Fruit fly (Drosophila melanogaster): Measurements from ENCODE around the gene Ag5r2.

The Ag5r2 gene

dm6 chrX:14765737-14766253 is 18.1 kb downstream of the Ag5r2 start, which contains the start of gene CG15890 (continued):
- peak; percentile 32; the same call in 1 of the 2 replicates for TF ChIP-seq CG14441 (GFP tag; IDR thresholded peaks at IDR 0.05)
- TF ChIP-seq fd64A (GFP tag; optimal IDR thresholded peaks at IDR 0.05), result no peak
- TF ChIP-seq bsh (GFP tag; optimal IDR thresholded peaks at IDR 0.05), result peak in 1 of 2 experiments; percentile 63
- no peak for TF ChIP-seq kay (GFP tag; optimal IDR thresholded peaks at IDR 0.05)
- peak; percentile 24 for TF ChIP-seq ems (GFP tag; optimal IDR thresholded peaks at IDR 0.05)
- peak; percentile 39 for TF ChIP-seq Nf-YC (tag; optimal IDR thresholded peaks at IDR 0.05)
- TF ChIP-seq corto (GFP tag; optimal IDR thresholded peaks at IDR 0.05), result no peak
- TF ChIP-seq CG8281 (tag; optimal IDR thresholded peaks at IDR 0.05), result no peak
- peak; percentile 69 for TF ChIP-seq Meics (GFP tag; optimal IDR thresholded peaks at IDR 0.05)
- no peak for TF ChIP-seq Ravus (GFP tag; IDR thresholded peaks at IDR 0.05)
- peak; percentile 70 for TF ChIP-seq CG18619 (GFP tag; optimal IDR thresholded peaks at IDR 0.05)
- TF ChIP-seq inv (GFP tag; IDR thresholded peaks at IDR 0.05; ENCODE audit: partially characterized antibody), result no peak
- no peak for TF ChIP-seq CG3726 (GFP tag; IDR thresholded peaks at IDR 0.05)
- peak; percentile 68 for TF ChIP-seq bcd (GFP tag; optimal IDR thresholded peaks at IDR 0.05)
- TF ChIP-seq phol (tag; optimal IDR thresholded peaks at IDR 0.05), result peak; percentile 77
- TF ChIP-seq odd (GFP tag; optimal IDR thresholded peaks at IDR 0.05), result peak; percentile 56
- peak; percentile 72 for TF ChIP-seq lab (GFP tag; optimal IDR thresholded peaks at IDR 0.05)
- no peak for TF ChIP-seq Gug (GFP tag; IDR thresholded peaks at IDR 0.05)
- no peak for TF ChIP-seq CG10959 (GFP tag; IDR thresholded peaks at IDR 0.05)
- no peak for TF ChIP-seq CG13123 (GFP tag; optimal IDR thresholded peaks at IDR 0.05)
- TF ChIP-seq CG8359 (GFP tag; optimal IDR thresholded peaks at IDR 0.05; ENCODE audit: borderline replicate concordance), result peak; percentile 9
- no peak for TF ChIP-seq CG17802 (tag; optimal IDR thresholded peaks at IDR 0.05)
- TF ChIP-seq Dek (tag; optimal IDR thresholded peaks at IDR 0.05), result no peak
- TF ChIP-seq da (GFP tag; optimal IDR thresholded peaks at IDR 0.05), result no peak
- TF ChIP-seq CG9727 (GFP tag; optimal IDR thresholded peaks at IDR 0.05), result peak; percentile 63
- no peak for TF ChIP-seq CG17328 (GFP tag; IDR thresholded peaks at IDR 0.05)
- TF ChIP-seq lilli (GFP tag; optimal IDR thresholded peaks at IDR 0.05), result peak; percentile 19
- no peak for TF ChIP-seq Rfx (GFP tag; IDR thresholded peaks at IDR 0.05)
- peak; percentile 38 for TF ChIP-seq trem (tag; optimal IDR thresholded peaks at IDR 0.05)
- no peak for TF ChIP-seq Dip2 (GFP tag; IDR thresholded peaks at IDR 0.05)
- TF ChIP-seq Max (GFP tag; optimal IDR thresholded peaks at IDR 0.05), result no peak
- TF ChIP-seq Doc3 (GFP tag; IDR thresholded peaks at IDR 0.05; ENCODE audit: partially characterized antibody), result no peak
- peak; percentile 44 for TF ChIP-seq jing (GFP tag; optimal IDR thresholded peaks at IDR 0.05)
- TF ChIP-seq Sry-β (GFP tag; optimal IDR thresholded peaks at IDR 0.05), result no peak
- TF ChIP-seq HmgZ (tag; optimal IDR thresholded peaks at IDR 0.05), result no peak
- TF ChIP-seq Hr39 (optimal IDR thresholded peaks at IDR 0.05), result no peak
- TF ChIP-seq gem (tag; optimal IDR thresholded peaks at IDR 0.05), result peak; percentile 86
- TF ChIP-seq nmo (GFP tag; optimal IDR thresholded peaks at IDR 0.05), result peak; percentile 72
- TF ChIP-seq CG11695 (GFP tag; IDR thresholded peaks at IDR 0.05), result peak; percentile 58; the same call in 1 of the 3 replicates
- peak; percentile 32 for TF ChIP-seq CG4707 (GFP tag; optimal IDR thresholded peaks at IDR 0.05)
- TF ChIP-seq CG15269 (tag; optimal IDR thresholded peaks at IDR 0.05), result peak; percentile 73
- TF ChIP-seq ac (GFP tag; optimal IDR thresholded peaks at IDR 0.05), result no peak
- TF ChIP-seq CG4730 (GFP tag; IDR thresholded peaks at IDR 0.05), result no peak
- TF ChIP-seq TFAM (GFP tag; optimal IDR thresholded peaks at IDR 0.05), result no peak
- TF ChIP-seq schlank (tag; optimal IDR thresholded peaks at IDR 0.05), result no peak
- peak; percentile 2 for TF ChIP-seq Spps (tag; optimal IDR thresholded peaks at IDR 0.05)
- no peak for TF ChIP-seq Opbp (GFP tag; IDR thresholded peaks at IDR 0.05; ENCODE audit: partially characterized antibody)
- TF ChIP-seq Ets97D (GFP tag; optimal IDR thresholded peaks at IDR 0.05), result no peak
- TF ChIP-seq CG16813 (GFP tag; IDR thresholded peaks at IDR 0.05; ENCODE audit: partially characterized antibody), result no peak
- peak; percentile 28 to 38 for TF ChIP-seq chif (GFP tag; optimal IDR thresholded peaks at IDR 0.05)
